Worm (Caenorhabditis elegans) whole organism, L2 larva: Measurements from ENCODE around the gene sfxn-1.5.

Source experiments
- alr-1 ChIP-seq: fragments of 150-350 bp; optimal IDR thresholded peaks from 2 replicates; lab custom pipeline; 2014; ENCODE audit warnings: missing biosample characterization, missing genetic modification characterization
- ama-1 ChIP-seq: fragments of 150-350 bp; optimal IDR thresholded peaks from 2 replicates; lab custom pipeline; 2018; ENCODE audit warnings: inconsistent platforms
- blmp-1 ChIP-seq: sonication (generic microtip); optimal IDR thresholded peaks from 2 replicates; lab custom pipeline; 2017; ENCODE audit warnings: missing genetic modification characterization, mild to moderate bottlenecking, missing compliant biosample characterization, antibody characterized with exemption, moderate library complexity; ENCODE audit not compliant: insufficient read depth
- ceh-16 ChIP-seq: fragments of 150-350 bp; optimal IDR thresholded peaks from 2 replicates; lab custom pipeline; 2014; ENCODE audit warnings: missing biosample characterization, missing genetic modification characterization
- ceh-82 ChIP-seq: fragments of 150-350 bp; optimal IDR thresholded peaks from 2 replicates; lab custom pipeline; 2014; ENCODE audit warnings: missing biosample characterization, missing genetic modification characterization
- crh-2 ChIP-seq: sonication (generic microtip); optimal IDR thresholded peaks from 2 replicates; lab custom pipeline; 2017; ENCODE audit warnings: missing biosample characterization, missing genetic modification characterization
- dmd-4 ChIP-seq: sonication (generic microtip); optimal IDR thresholded peaks from 2 replicates; lab custom pipeline; 2017; ENCODE audit warnings: missing biosample characterization, missing genetic modification characterization
- egl-27 ChIP-seq: sonication (generic microtip); optimal IDR thresholded peaks from 3 replicates; lab custom pipeline; 2017; ENCODE audit warnings: missing biosample characterization, missing genetic modification reagents, missing genetic modification characterization
- elt-1 ChIP-seq: fragments of 150-350 bp; optimal IDR thresholded peaks from 2 replicates; lab custom pipeline; 2014; ENCODE audit warnings: missing biosample characterization, missing genetic modification characterization
- fos-1 ChIP-seq: fragments of 150-350 bp; optimal IDR thresholded peaks from 2 replicates; lab custom pipeline; 2014; ENCODE audit warnings: missing biosample characterization, missing genetic modification characterization
- lin-11 ChIP-seq: fragments of 150-350 bp; sonication (generic microtip); optimal IDR thresholded peaks from 2 replicates; lab custom pipeline; 2014; ENCODE audit warnings: missing biosample characterization, missing genetic modification characterization, inconsistent platforms, mixed read lengths
- lsy-2 ChIP-seq, 2 experiments: fragments of 150-350 bp in 1 of 2; sonication (generic microtip) in 1 of 2; optimal IDR thresholded peaks; 2 replicates each; lab custom pipeline; 2014 to 2017; ENCODE audit warnings: missing biosample characterization in 2 of 2, missing genetic modification characterization in 2 of 2
- mab-5 ChIP-seq: fragments of 150-350 bp; optimal IDR thresholded peaks from 2 replicates; lab custom pipeline; 2014; ENCODE audit warnings: missing biosample characterization, missing genetic modification characterization
- mbf-1 ChIP-seq: sonication (generic microtip); optimal IDR thresholded peaks from 2 replicates; lab custom pipeline; 2017; ENCODE audit warnings: missing biosample characterization, missing genetic modification characterization
- mdl-1 ChIP-seq, 2 experiments: fragments of 150-350 bp in 1 of 2; sonication (generic microtip) in 1 of 2; optimal IDR thresholded peaks; 2 replicates each; lab custom pipeline; 2017; ENCODE audit warnings: missing biosample characterization in 2 of 2, missing genetic modification characterization in 2 of 2
- nhr-11 ChIP-seq: fragments of 150-350 bp; optimal IDR thresholded peaks from 2 replicates; lab custom pipeline; 2014; ENCODE audit warnings: missing biosample characterization, missing genetic modification characterization
- nhr-12 ChIP-seq: fragments of 150-350 bp; optimal IDR thresholded peaks from 2 replicates; lab custom pipeline; 2014; ENCODE audit warnings: missing biosample characterization, missing genetic modification characterization
- nhr-129 ChIP-seq: fragments of 150-350 bp; optimal IDR thresholded peaks from 2 replicates; lab custom pipeline; 2014; ENCODE audit warnings: missing biosample characterization, missing genetic modification characterization
- nhr-21 ChIP-seq: fragments of 150-350 bp; optimal IDR thresholded peaks from 2 replicates; lab custom pipeline; 2014; ENCODE audit warnings: missing biosample characterization, missing genetic modification characterization
- nhr-23 ChIP-seq: fragments of 150-350 bp; optimal IDR thresholded peaks from 2 replicates; lab custom pipeline; 2014; ENCODE audit warnings: missing biosample characterization, missing genetic modification reagents, missing genetic modification characterization
- nhr-25 ChIP-seq: fragments of 150-350 bp; sonication (generic microtip); optimal IDR thresholded peaks from 3 replicates; lab custom pipeline; 2014; ENCODE audit warnings: missing biosample characterization, missing genetic modification characterization
- nhr-77 ChIP-seq: fragments of 150-350 bp; optimal IDR thresholded peaks from 2 replicates; lab custom pipeline; 2014; ENCODE audit warnings: missing biosample characterization, missing genetic modification characterization
- peb-1 ChIP-seq: fragments of 150-350 bp; optimal IDR thresholded peaks from 2 replicates; lab custom pipeline; 2014; ENCODE audit warnings: missing biosample characterization, missing genetic modification characterization
- sem-4 ChIP-seq: fragments of 150-350 bp; optimal IDR thresholded peaks from 2 replicates; lab custom pipeline; 2014; ENCODE audit warnings: missing biosample characterization, missing genetic modification reagents, missing genetic modification characterization
- skn-1 ChIP-seq: sonication (generic microtip); optimal IDR thresholded peaks from 2 replicates; lab custom pipeline; 2017; ENCODE audit warnings: missing biosample characterization, missing genetic modification characterization
- sma-9 ChIP-seq, 2 experiments: fragments of 150-350 bp in 1 of 2; sonication (generic microtip) in 1 of 2; optimal IDR thresholded peaks; 2 replicates each; lab custom pipeline; 2014 to 2016; ENCODE audit warnings: missing genetic modification characterization in 2 of 2, mild to moderate bottlenecking in 1 of 2, missing biosample characterization in 1 of 2, missing compliant biosample characterization in 1 of 2, missing genetic modification reagents in 1 of 2, moderate library complexity in 1 of 2
- snpc-4 ChIP-seq: fragments of 150-350 bp; optimal IDR thresholded peaks from 2 replicates; lab custom pipeline; 2014; ENCODE audit warnings: missing biosample characterization, missing genetic modification characterization
- unc-39 ChIP-seq: fragments of 150-350 bp; optimal IDR thresholded peaks from 2 replicates; lab custom pipeline; 2014; ENCODE audit warnings: missing biosample characterization, missing genetic modification characterization
- unc-62 ChIP-seq: fragments of 150-350 bp; optimal IDR thresholded peaks from 2 replicates; lab custom pipeline; 2014; ENCODE audit warnings: missing biosample characterization, missing genetic modification reagents, missing genetic modification characterization
- zag-1 ChIP-seq: fragments of 150-350 bp; optimal IDR thresholded peaks from 2 replicates; lab custom pipeline; 2014; ENCODE audit warnings: missing biosample characterization, missing genetic modification characterization
- ztf-1 ChIP-seq: fragments of 200-800 bp; sonication (Bioruptor generic); conservative IDR thresholded peaks from 2 replicates; pipeline ENCODE4 v1.3.6; 2022; ENCODE audit warnings: missing genetic modification characterization, missing compliant biosample characterization

sfxn-1.5 gene

DNA sequence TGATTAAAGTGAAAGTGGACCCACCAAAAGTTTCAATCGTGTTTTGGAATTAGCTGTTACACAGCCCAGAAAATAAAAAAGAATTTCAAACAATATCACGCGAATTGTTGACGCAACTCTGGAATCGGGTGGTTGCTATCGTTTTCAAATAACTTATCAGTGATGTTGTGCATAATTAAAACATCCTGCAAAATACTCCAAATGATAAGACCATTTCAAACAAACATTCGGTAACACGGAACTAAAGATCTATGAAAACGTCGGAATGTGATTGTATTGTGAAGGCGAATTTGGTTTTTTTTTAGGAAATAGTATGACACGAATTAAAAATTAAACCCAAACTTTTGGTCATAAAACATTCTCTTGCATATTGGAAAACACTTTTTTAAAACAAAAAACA, 32.9 kb downstream of the sfxn-1.5 start, which contains the start of gene spp-30:
spp-30 (minus strand) TSS at position 101 of the 400 bp plus-strand sequence.
- TF ChIP-seq fos-1 (tag; lab: Kevin White, UChicago) (no peak), skn-1 (tag; lab: Kevin White, UChicago) (no peak), unc-62 (GFP tag; lab: Kevin White, UChicago) (no peak), nhr-23 (tag; lab: Kevin White, UChicago) (no peak), peb-1 (tag; lab: Kevin White, UChicago) (no peak), ceh-16 (tag; lab: Kevin White, UChicago) (no peak), egl-27 (tag; lab: Kevin White, UChicago) (no peak), sma-9 (GFP tag; optimal IDR thresholded peaks at IDR 0.05; lab: Kevin White, UChicago) (no peak), sma-9 (tag; optimal IDR thresholded peaks at IDR 0.05; lab: Kevin White, UChicago) (no peak), snpc-4 (tag; lab: Kevin White, UChicago) (no peak), nhr-21 (tag; lab: Kevin White, UChicago) (no peak), dmd-4 (tag; lab: Kevin White, UChicago) (no peak), blmp-1 (tag; lab: Kevin White, UChicago) (no peak), ama-1 (lab: Kevin White, UChicago) (no peak), lsy-2 (tag; optimal IDR thresholded peaks at IDR 0.05; lab: Kevin White, UChicago) (no peak)

DNA sequence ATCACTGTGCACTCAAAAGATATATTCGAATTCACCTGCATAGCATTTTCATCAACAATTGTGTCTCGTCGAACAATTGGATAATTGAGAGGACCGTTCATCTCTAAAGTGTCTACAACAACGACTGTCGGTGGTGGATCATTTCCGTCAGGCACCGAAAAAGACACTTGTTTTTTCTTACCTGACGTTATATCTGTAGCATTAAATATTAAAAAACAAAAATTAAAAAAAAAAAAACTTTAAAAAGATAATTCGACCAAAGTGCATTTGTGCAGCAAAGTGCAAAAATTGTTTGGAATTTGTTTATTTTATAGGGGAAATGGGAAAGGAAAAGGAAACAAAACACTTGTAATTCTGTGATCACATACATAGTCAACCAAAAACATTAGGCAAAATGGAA, 34.4 kb downstream of the sfxn-1.5 start, which contains the start of gene twk-44:
twk-44 (minus strand) TSS at position 101 of the 400 bp plus-strand sequence.
- no peak for TF ChIP-seq alr-1 (tag; lab: Kevin White, UChicago)
- TF ChIP-seq mdl-1 (tag; optimal IDR thresholded peaks at IDR 0.05; lab: Kevin White, UChicago): no peak
- TF ChIP-seq lin-11 (tag; lab: Kevin White, UChicago): no peak
- no peak for TF ChIP-seq nhr-23 (tag; lab: Kevin White, UChicago)
- no peak for TF ChIP-seq nhr-129 (tag; lab: Kevin White, UChicago)
- TF ChIP-seq nhr-12: no peak
- TF ChIP-seq ama-1 (lab: Kevin White, UChicago): no peak
- TF ChIP-seq nhr-77 (tag; lab: Kevin White, UChicago): no peak

DNA sequence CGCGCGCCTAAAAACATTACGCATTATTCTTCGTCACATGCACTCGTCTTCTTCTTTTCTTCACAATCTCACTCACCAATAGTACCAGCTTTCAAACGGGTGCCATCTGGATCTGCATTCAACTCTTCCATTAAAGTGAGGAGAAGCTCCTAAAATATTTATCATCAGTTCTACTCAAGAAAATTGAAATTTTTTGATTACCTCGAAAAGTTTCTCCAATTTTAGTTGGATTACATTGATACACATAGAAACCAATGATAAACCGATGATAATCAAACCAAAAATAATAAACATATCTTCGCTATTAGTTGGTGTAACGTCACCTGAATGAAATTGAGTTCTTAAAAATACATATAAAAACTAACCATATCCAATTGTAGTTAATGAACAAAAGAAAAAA, 36.8 kb downstream of the sfxn-1.5 start:
- TF ChIP-seq mab-5 (tag; lab: Kevin White, UChicago) (no peak), elt-1 (tag; lab: Kevin White, UChicago) (no peak), nhr-77 (tag; lab: Kevin White, UChicago) (no peak), blmp-1 (tag; lab: Kevin White, UChicago) (no peak), unc-39 (tag; lab: Kevin White, UChicago) (no peak), ceh-16 (tag; lab: Kevin White, UChicago) (no peak), fos-1 (tag; lab: Kevin White, UChicago) (no peak)

DNA sequence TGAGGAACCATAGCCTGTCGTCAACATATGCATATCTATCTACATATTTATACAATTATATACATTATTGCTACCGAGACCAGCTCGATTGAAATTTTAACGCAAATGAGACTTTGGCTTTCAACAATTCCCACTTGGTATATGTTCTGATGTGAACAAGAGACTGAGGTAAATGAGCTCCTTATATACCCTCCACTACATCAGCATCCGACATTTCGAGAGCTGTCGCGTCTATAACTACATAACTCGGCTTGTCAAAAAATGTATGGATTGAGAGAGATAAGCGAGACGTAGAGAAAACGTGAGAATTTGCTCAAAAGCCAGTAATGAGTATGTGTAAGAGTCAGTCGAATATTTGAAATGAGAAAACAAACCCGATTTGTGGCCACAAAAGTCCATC, 38.0 kb downstream of the sfxn-1.5 start:
- TF ChIP-seq snpc-4 (tag; lab: Kevin White, UChicago): peak; percentile 79
- TF ChIP-seq blmp-1 (tag; lab: Kevin White, UChicago): no peak

DNA sequence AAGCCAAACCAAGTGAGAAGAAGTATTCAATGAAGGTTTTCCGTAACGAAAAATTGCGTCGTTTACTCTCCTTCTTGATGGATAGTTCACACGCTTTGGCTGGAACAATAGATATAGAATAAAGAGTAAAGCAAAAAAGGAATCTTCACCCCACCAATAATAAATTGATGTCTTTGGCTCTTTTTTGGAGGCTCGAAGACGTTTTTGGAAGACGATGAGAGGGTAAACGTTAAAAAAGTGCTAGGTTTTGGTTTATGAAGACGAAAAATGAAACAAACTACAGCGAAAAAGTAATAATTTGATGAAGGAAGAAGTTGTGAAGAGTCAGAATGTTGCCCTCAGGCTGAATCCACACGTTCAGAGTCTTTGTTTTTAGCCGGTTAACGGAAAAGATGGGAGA, 39.5 kb downstream of the sfxn-1.5 start, which contains the start of gene sto-3:
sto-3 (minus strand) TSS at position 101 of the 400 bp plus-strand sequence.
- TF ChIP-seq ceh-82 (no peak), ztf-1 (GFP tag; lab: Robert Waterston, UW) (no peak), nhr-23 (tag; lab: Kevin White, UChicago) (no peak), zag-1 (no peak), nhr-25 (no peak), ceh-16 (tag; lab: Kevin White, UChicago) (no peak), sma-9 (GFP tag; optimal IDR thresholded peaks at IDR 0.05; lab: Kevin White, UChicago) (no peak), sma-9 (tag; optimal IDR thresholded peaks at IDR 0.05; lab: Kevin White, UChicago) (no peak), dmd-4 (tag; lab: Kevin White, UChicago) (no peak), nhr-21 (tag; lab: Kevin White, UChicago) (no peak), crh-2 (no peak), sem-4 (tag; lab: Kevin White, UChicago) (no peak), nhr-11 (tag; lab: Kevin White, UChicago) (no peak), skn-1 (tag; lab: Kevin White, UChicago) (no peak), mbf-1 (tag; lab: Kevin White, UChicago) (no peak)
- TF ChIP-seq, all 48 proteins: peak for 0
